Fruit fly (Drosophila melanogaster) S2 (cell line): ENCODE results near the gene CG46439.

Experiments used
- CG8478 ChIP-seq: fragments of >200 bp; optimal IDR thresholded peaks from 2 replicates; lab custom pipeline; 2018
- CTCF ChIP-seq, 2 experiments: fragments of >200 bp; optimal IDR thresholded peaks; 2 replicates each; lab custom pipeline; 2018

DNA sequence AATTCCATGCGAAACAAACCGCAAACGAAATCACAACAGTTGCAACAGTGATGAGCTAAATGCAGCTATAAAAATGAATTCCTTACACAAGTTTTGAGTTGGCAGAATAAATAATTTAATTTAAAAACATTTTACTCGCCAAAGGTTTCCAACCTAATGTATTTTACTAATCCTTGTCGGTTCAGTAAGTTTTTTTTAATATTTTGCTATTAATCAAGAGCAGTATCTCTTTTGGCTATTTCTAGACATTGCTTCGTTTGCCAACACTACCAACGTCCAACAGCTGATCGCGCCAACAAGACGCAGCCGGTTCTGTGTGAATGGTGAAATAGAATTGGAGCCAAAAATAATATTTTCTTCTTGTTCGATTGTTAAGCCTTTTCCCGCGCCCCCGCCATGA, 31.4 kb downstream of the CG46439 start, which contains the start of the genes CG32075, CG45101 and SuUR:
- TF ChIP-seq CTCF (optimal IDR thresholded peaks at IDR 0.05; lab: Kevin White, UChicago) (no peak), CG8478 (lab: Kevin White, UChicago) (no peak)
